Fruit fly (Drosophila melanogaster): ENCODE results near the gene CG18528.

CG18528 gene

DNA sequence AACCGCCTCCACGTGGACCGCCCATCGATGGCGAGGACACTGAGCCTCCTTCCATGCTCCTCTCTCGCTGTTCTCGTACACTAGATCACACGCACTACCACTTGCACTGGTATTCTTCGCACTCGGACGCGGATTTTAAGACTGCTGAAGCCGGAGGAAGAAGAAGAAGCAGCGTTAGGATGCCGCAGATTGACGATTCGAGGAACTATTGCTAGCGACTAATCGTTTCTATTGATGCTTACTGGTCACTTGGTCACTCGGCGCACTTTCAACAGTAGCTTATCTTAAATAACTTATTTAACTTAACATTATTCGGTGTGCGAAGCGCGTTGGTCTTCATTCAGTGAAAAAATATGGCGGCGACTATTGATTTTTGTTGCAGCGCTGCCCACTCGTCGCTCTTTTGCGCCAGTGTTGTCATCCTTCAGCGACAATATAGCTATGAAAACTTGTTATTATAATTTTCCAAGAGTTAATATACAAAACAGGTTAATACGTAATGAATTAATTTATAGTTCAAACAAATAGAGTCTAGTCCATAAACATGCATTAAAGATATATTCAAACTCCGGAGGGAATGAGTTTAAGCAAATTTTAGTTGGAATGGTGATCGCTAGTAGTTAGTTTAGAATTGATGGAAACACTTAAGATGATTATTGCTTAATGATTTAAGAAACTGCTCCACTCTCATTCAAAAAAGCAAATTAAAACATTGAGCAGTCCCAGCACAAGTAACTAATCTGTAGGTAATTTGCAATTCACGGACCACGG is 11.3 kb downstream of the CG18528 start, which contains the start of the genes CG5746 and CG6454 (continued):
- peak; percentile 33 for TF ChIP-seq CG15514 (GFP tag; optimal IDR thresholded peaks at IDR 0.05)
- no peak for TF ChIP-seq inv (GFP tag; IDR thresholded peaks at IDR 0.05; ENCODE audit: partially characterized antibody)
- peak; percentile 99 for TF ChIP-seq phol (tag; optimal IDR thresholded peaks at IDR 0.05)
- TF ChIP-seq CoRest (tag; optimal IDR thresholded peaks at IDR 0.05): peak; percentile 79
- TF ChIP-seq trh (GFP tag; optimal IDR thresholded peaks at IDR 0.05): no peak
- TF ChIP-seq dm (GFP tag; optimal IDR thresholded peaks at IDR 0.05): peak; percentile 36
- TF ChIP-seq MTF-1 (GFP tag; optimal IDR thresholded peaks at IDR 0.05; ENCODE audit: borderline replicate concordance): no peak
- peak; percentile 61 for TF ChIP-seq dmrt11E (tag; optimal IDR thresholded peaks at IDR 0.05)
- TF ChIP-seq lbe (GFP tag; optimal IDR thresholded peaks at IDR 0.05): no peak
- TF ChIP-seq Lpt (GFP tag; optimal IDR thresholded peaks at IDR 0.05): no peak
- TF ChIP-seq lola (GFP tag; optimal IDR thresholded peaks at IDR 0.05): peak in 1 of 3 experiments; percentile 62
- TF ChIP-seq ash1 (GFP tag; optimal IDR thresholded peaks at IDR 0.05): no peak
- TF ChIP-seq CG16815 (GFP tag; optimal IDR thresholded peaks at IDR 0.05): peak; percentile 43
- peak; percentile 68 for TF ChIP-seq Sin3A (optimal IDR thresholded peaks at IDR 0.05)
- peak; percentile 78 for TF ChIP-seq zfh2 (GFP tag; optimal IDR thresholded peaks at IDR 0.05)
- TF ChIP-seq CG17802 (tag; optimal IDR thresholded peaks at IDR 0.05): peak; percentile 11
- no peak for TF ChIP-seq seq (GFP tag; IDR thresholded peaks at IDR 0.05)
- TF ChIP-seq ems (GFP tag; optimal IDR thresholded peaks at IDR 0.05): peak; percentile 40
- no peak for TF ChIP-seq CG7556 (GFP tag; optimal IDR thresholded peaks at IDR 0.05)
- TF ChIP-seq Max (GFP tag; optimal IDR thresholded peaks at IDR 0.05): peak; percentile 39
- no peak for TF ChIP-seq CG6175 (GFP tag; IDR thresholded peaks at IDR 0.05)
- no peak for TF ChIP-seq ro (GFP tag; IDR thresholded peaks at IDR 0.05)
- no peak for TF ChIP-seq H15 (GFP tag; IDR thresholded peaks at IDR 0.05)
- no peak for TF ChIP-seq Vsx1 (GFP tag; optimal IDR thresholded peaks at IDR 0.05)
- TF ChIP-seq vnd (GFP tag; IDR thresholded peaks at IDR 0.05; ENCODE audit: partially characterized antibody): no peak
- TF ChIP-seq onecut (GFP tag; IDR thresholded peaks at IDR 0.05): peak; percentile 100
- no peak for TF ChIP-seq CG11398 (GFP tag; optimal IDR thresholded peaks at IDR 0.05)
- TF ChIP-seq CG32532 (GFP tag; IDR thresholded peaks at IDR 0.05): no peak; the same call in 1 of the 2 replicates
- no peak for TF ChIP-seq Scr (GFP tag; IDR thresholded peaks at IDR 0.05; ENCODE audit: partially characterized antibody)
- TF ChIP-seq CG14667 (GFP tag; IDR thresholded peaks at IDR 0.05): no peak
- no peak for TF ChIP-seq Jarid2 (GFP tag; optimal IDR thresholded peaks at IDR 0.05)
- TF ChIP-seq Mrtf (GFP tag; IDR thresholded peaks at IDR 0.05): no peak
- no peak for TF ChIP-seq sna (GFP tag; IDR thresholded peaks at IDR 0.05; ENCODE audit: partially characterized antibody)
- TF ChIP-seq CG4328 (GFP tag; optimal IDR thresholded peaks at IDR 0.05): no peak
- TF ChIP-seq CG10565 (GFP tag; optimal IDR thresholded peaks at IDR 0.05): no peak
- no peak for TF ChIP-seq crol (GFP tag; IDR thresholded peaks at IDR 0.05)
- no peak for TF ChIP-seq gcm2 (GFP tag; optimal IDR thresholded peaks at IDR 0.05)
- no peak for TF ChIP-seq CG11085 (GFP tag; IDR thresholded peaks at IDR 0.05)
- no peak for TF ChIP-seq CG11695 (GFP tag; IDR thresholded peaks at IDR 0.05)
- TF ChIP-seq CG7963 (GFP tag; IDR thresholded peaks at IDR 0.05; ENCODE audit: partially characterized antibody): no peak
- peak; percentile 46 for TF ChIP-seq shn (GFP tag; optimal IDR thresholded peaks at IDR 0.05)
- no peak for TF ChIP-seq CG12236 (GFP tag; optimal IDR thresholded peaks at IDR 0.05)
- no peak for TF ChIP-seq CG17612 (GFP tag; IDR thresholded peaks at IDR 0.05)
- TF ChIP-seq CG14860 (GFP tag; IDR thresholded peaks at IDR 0.05; ENCODE audit: partially characterized antibody): no peak
- no peak for TF ChIP-seq toy (GFP tag; IDR thresholded peaks at IDR 0.05)
- TF ChIP-seq CG10543 (GFP tag; optimal IDR thresholded peaks at IDR 0.05): no peak
- no peak for TF ChIP-seq hb (GFP tag; IDR thresholded peaks at IDR 0.05; ENCODE audit: partially characterized antibody)
- peak; percentile 65 for TF ChIP-seq CG34422 (GFP tag; IDR thresholded peaks at IDR 0.05)
- no peak for TF ChIP-seq CG18011 (GFP tag; optimal IDR thresholded peaks at IDR 0.05)

All from whole organism, embryonic.